Worm (Caenorhabditis elegans): Measurements from ENCODE around the gene Y15E3A.5.

Gene Y15E3A.5

DNA sequence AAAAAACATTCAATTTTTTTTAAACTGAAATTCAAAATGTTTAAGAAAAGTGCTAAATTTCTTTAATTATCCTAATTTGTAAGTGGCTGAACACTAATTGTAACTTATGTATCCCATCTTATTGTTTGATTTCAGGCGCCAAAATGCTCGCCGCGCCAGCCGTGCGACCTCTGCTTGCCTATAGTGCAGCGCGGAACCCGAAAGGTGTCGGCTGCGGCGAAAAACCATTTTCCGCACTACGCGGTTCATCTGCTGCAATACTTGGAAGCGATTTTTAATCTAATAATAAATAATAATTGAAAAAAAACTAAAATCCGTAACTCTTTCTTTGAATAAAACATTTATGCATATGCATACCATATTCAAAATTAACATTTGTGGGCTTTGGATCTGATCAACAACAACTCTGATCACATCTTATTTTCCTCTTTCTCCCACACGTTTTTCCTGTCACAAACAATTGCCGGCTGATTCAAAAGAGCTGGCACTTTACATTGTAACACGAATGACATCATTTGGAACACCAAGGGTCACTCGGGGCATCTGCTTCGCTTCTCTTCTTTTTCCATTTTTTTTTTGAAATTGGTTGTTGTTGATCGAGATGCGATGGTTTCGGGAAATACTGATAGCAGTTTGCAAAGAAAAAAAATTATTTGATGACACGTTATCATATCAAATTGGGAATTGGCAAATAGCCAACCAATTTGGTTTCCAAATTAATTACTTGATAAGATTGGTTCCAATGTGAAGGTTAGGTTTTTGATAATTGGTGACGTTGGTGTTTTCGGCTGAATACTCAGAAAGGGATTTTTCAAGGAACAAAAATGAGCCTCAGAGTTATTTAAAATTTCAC lies 5.2 kb downstream of the Y15E3A.5 start:
- peak in 1 of 2 experiments; percentile 58 for TF ChIP-seq lsy-2 (tag; optimal IDR thresholded peaks at IDR 0.05)
- peak; percentile 6 for TF ChIP-seq C34F6.9 (tag; optimal IDR thresholded peaks at IDR 0.05)
- TF ChIP-seq elt-3 (tag; optimal IDR thresholded peaks at IDR 0.05) = no peak
- no peak for TF ChIP-seq ceh-16 (tag; optimal IDR thresholded peaks at IDR 0.05)
- TF ChIP-seq ztf-4 (tag; optimal IDR thresholded peaks at IDR 0.05) = no peak
- peak; percentile 47 for TF ChIP-seq sma-9 (GFP tag; optimal IDR thresholded peaks at IDR 0.05)
- TF ChIP-seq sma-9 (tag; optimal IDR thresholded peaks at IDR 0.05) = no peak
- no peak for TF ChIP-seq nhr-6 (tag; optimal IDR thresholded peaks at IDR 0.05)
- no peak for TF ChIP-seq dmd-4 (tag; optimal IDR thresholded peaks at IDR 0.05)
- TF ChIP-seq sma-3 (GFP tag; optimal IDR thresholded peaks at IDR 0.05) = peak; percentile 31
- TF ChIP-seq zag-1 (tag; optimal IDR thresholded peaks at IDR 0.05) = no peak
- TF ChIP-seq egl-27 (tag; optimal IDR thresholded peaks at IDR 0.05) = peak; percentile 2
- TF ChIP-seq crh-2 (tag; optimal IDR thresholded peaks at IDR 0.05) = peak; percentile 5
- no peak for TF ChIP-seq nhr-12 (tag; optimal IDR thresholded peaks at IDR 0.05)
- no peak for TF ChIP-seq nhr-11 (tag; optimal IDR thresholded peaks at IDR 0.05)
- no peak for TF ChIP-seq nhr-129 (tag; optimal IDR thresholded peaks at IDR 0.05)
- TF ChIP-seq lin-13 (GFP tag; optimal IDR thresholded peaks at IDR 0.05) = no peak
- TF ChIP-seq skn-1 (tag; optimal IDR thresholded peaks at IDR 0.05) = no peak
- no peak for TF ChIP-seq peb-1 (tag; optimal IDR thresholded peaks at IDR 0.05)
- TF ChIP-seq snpc-4 (tag; optimal IDR thresholded peaks at IDR 0.05) = peak; percentile 93
- TF ChIP-seq lin-39 (tag; optimal IDR thresholded peaks at IDR 0.05) = no peak
- TF ChIP-seq alr-1 (tag; optimal IDR thresholded peaks at IDR 0.05) = no peak
- TF ChIP-seq nhr-23 (tag; optimal IDR thresholded peaks at IDR 0.05) = no peak
- peak; percentile 37 for TF ChIP-seq sem-4 (tag; optimal IDR thresholded peaks at IDR 0.05)
- no peak for TF ChIP-seq unc-62 (GFP tag; optimal IDR thresholded peaks at IDR 0.05)
- no peak for TF ChIP-seq unc-39 (tag; optimal IDR thresholded peaks at IDR 0.05)
- peak; percentile 51 for TF ChIP-seq fos-1 (tag; optimal IDR thresholded peaks at IDR 0.05)
- TF ChIP-seq nhr-10 (tag; optimal IDR thresholded peaks at IDR 0.05) = no peak
- no peak for TF ChIP-seq aly-2 (tag; optimal IDR thresholded peaks at IDR 0.05)
- no peak for TF ChIP-seq ZK546.5 (tag; optimal IDR thresholded peaks at IDR 0.05)
- TF ChIP-seq ceh-82 (tag; optimal IDR thresholded peaks at IDR 0.05) = no peak
- peak; percentile 68 for TF ChIP-seq F13H6.1 (tag; optimal IDR thresholded peaks at IDR 0.05)
- TF ChIP-seq unc-55 (GFP tag; optimal IDR thresholded peaks at IDR 0.05) = no peak
- TF ChIP-seq ama-1 (optimal IDR thresholded peaks at IDR 0.05) = no peak
- no peak for TF ChIP-seq ztf-1 (GFP tag; conservative IDR thresholded peaks at IDR 0.05)

DNA sequence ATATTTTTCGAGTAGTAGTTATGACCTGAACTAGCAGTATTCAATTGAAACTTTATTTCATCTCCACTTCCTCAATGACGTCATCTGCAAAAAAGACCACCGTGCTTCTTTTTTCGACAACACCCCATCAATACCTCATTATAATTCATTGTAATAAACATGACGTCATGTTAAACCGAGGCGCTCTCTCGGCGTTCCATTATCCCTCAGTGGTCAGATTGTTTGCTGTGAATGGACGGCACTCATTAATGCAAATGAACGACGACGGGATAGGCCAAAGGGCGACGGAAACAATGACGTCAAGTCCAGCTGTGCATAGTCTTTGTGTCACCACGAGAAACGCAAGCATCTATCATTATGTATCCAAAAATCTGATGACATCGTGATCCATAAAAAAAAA lies 7.3 kb downstream of the Y15E3A.5 start:
- peak; percentile 43 for TF ChIP-seq lin-39 (tag; optimal IDR thresholded peaks at IDR 0.05)
- TF ChIP-seq skn-1 (tag; optimal IDR thresholded peaks at IDR 0.05) = no peak
- peak; percentile 30 for TF ChIP-seq F13H6.1 (tag; optimal IDR thresholded peaks at IDR 0.05)
- peak; percentile 2 for TF ChIP-seq sma-9 (GFP tag; optimal IDR thresholded peaks at IDR 0.05)
- no peak for TF ChIP-seq sma-9 (tag; optimal IDR thresholded peaks at IDR 0.05)
- peak; percentile 5 for TF ChIP-seq C34F6.9 (tag; optimal IDR thresholded peaks at IDR 0.05)

DNA sequence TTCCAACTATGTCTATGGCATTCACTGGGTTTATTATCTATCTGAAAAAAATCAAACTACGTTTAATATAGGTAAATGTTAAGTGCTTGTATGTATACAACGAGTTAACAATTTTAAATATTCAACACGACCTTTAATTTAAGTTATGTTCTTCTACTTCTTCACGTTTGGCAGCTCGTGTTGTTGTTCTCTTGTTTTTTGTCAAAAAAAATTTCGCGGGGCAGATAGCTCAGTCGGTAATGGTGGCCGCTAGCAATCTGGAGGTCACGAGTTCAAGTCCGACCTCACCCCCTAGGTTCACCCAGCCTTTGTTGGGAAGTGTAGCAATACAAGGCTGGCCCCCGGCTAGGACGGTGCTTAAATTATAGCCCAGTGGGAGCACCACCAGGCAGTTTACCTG lies 12.5 kb downstream of the Y15E3A.5 start:
- TF ChIP-seq peb-1 (tag; optimal IDR thresholded peaks at IDR 0.05) (no peak), lin-13 (GFP tag; optimal IDR thresholded peaks at IDR 0.05) (no peak), ZK546.5 (tag; optimal IDR thresholded peaks at IDR 0.05) (no peak), R02D3.7 (tag; optimal IDR thresholded peaks at IDR 0.05) (no peak), lin-11 (tag; optimal IDR thresholded peaks at IDR 0.05) (no peak), nhr-6 (tag; optimal IDR thresholded peaks at IDR 0.05) (no peak), nhr-25 (tag; optimal IDR thresholded peaks at IDR 0.05) (no peak), nhr-237 (tag; optimal IDR thresholded peaks at IDR 0.05) (no peak), ama-1 (optimal IDR thresholded peaks at IDR 0.05) (no peak)
